Worm (Caenorhabditis elegans) whole organism, L4 larva: ENCODE results near the gene K03B4.1.

Experiments
- D1046.2 ChIP-seq: fragments of 200-800 bp; sonication (Bioruptor generic); IDR thresholded peaks from 2 replicates; pipeline ENCODE4 v1.3.6; 2022; ENCODE audit warnings: missing genetic modification characterization, missing compliant biosample characterization
- F44E2.7 ChIP-seq: fragments of 200-800 bp; sonication (Bioruptor generic); IDR thresholded peaks from 2 replicates; pipeline ENCODE4 v2.1.2; 2022; ENCODE audit warnings: missing genetic modification characterization, missing compliant biosample characterization
- ZK546.5 ChIP-seq, 2 experiments: sonication (generic microtip); optimal IDR thresholded peaks; 2 replicates each; lab custom pipeline; 2017; ENCODE audit warnings: missing biosample characterization in 2 of 2, missing genetic modification characterization in 2 of 2
- aha-1 ChIP-seq: fragments of 150-350 bp; peaks from one replicate; lab custom pipeline; 2014; ENCODE audit warnings: missing biosample characterization, missing genetic modification characterization
- ceh-28 ChIP-seq: fragments of 150-350 bp; optimal IDR thresholded peaks from 2 replicates; lab custom pipeline; 2014; ENCODE audit warnings: missing biosample characterization, missing genetic modification reagents, missing genetic modification characterization
- ces-1 ChIP-seq: fragments of 150-350 bp; sonication (generic microtip); optimal IDR thresholded peaks from 4 replicates; lab custom pipeline; 2014; ENCODE audit warnings: missing biosample characterization, missing genetic modification reagents, missing genetic modification characterization
- cey-2 ChIP-seq: sonication (generic microtip); optimal IDR thresholded peaks from 3 replicates; lab custom pipeline; 2017; ENCODE audit warnings: missing genetic modification characterization, mild to moderate bottlenecking, missing compliant biosample characterization, antibody characterized with exemption, borderline replicate concordance; ENCODE audit not compliant: insufficient read depth
- daf-12 ChIP-seq: fragments of 150-350 bp; optimal IDR thresholded peaks from 2 replicates; lab custom pipeline; 2014; ENCODE audit warnings: missing biosample characterization, missing genetic modification reagents, missing genetic modification characterization
- daf-16 ChIP-seq, 3 experiments: sonication (generic microtip); optimal IDR thresholded peaks; 2 replicates each; lab custom pipeline; 2016 to 2017; ENCODE audit warnings: missing genetic modification characterization in 3 of 3, missing genetic modification reagents in 3 of 3, mild to moderate bottlenecking in 2 of 3, missing compliant biosample characterization in 2 of 3, missing biosample characterization in 1 of 3, moderate library complexity in 1 of 3
- daf-19 ChIP-seq: fragments of 200-800 bp; sonication (Bioruptor generic); conservative IDR thresholded peaks from 2 replicates; pipeline ENCODE4 v1.3.6; 2022; ENCODE audit warnings: missing genetic modification characterization, missing compliant biosample characterization
- daf-8 ChIP-seq: fragments of 200-800 bp; sonication (Bioruptor generic); IDR thresholded peaks from 2 replicates; pipeline ENCODE4 v1.3.6; 2022; ENCODE audit warnings: missing genetic modification characterization, missing compliant biosample characterization
- dmd-9 ChIP-seq: fragments of 200-800 bp; sonication (Bioruptor generic); IDR thresholded peaks from 2 replicates; pipeline ENCODE4 v1.3.6; 2022; ENCODE audit warnings: missing genetic modification reagents, missing genetic modification characterization, missing compliant biosample characterization
- dpl-1 ChIP-seq: fragments of 150-350 bp; optimal IDR thresholded peaks from 2 replicates; lab custom pipeline; 2014; ENCODE audit warnings: missing biosample characterization, missing genetic modification reagents, missing genetic modification characterization
- duxl-1 ChIP-seq: sonication (generic microtip); optimal IDR thresholded peaks from 2 replicates; lab custom pipeline; 2016; ENCODE audit warnings: mild to moderate bottlenecking, missing genetic modification characterization, moderate library complexity, missing compliant biosample characterization; ENCODE audit not compliant: poor library complexity
- gei-8 ChIP-seq: fragments of 200-800 bp; sonication (Bioruptor generic); optimal IDR thresholded peaks from 2 replicates; lab custom pipeline; 2018; ENCODE audit warnings: mild to moderate bottlenecking, missing genetic modification characterization, missing compliant biosample characterization
- hlh-30 ChIP-seq: sonication (generic microtip); optimal IDR thresholded peaks from 2 replicates; lab custom pipeline; 2017; ENCODE audit warnings: antibody characterized with exemption, mild to moderate bottlenecking, missing genetic modification characterization, missing compliant biosample characterization; ENCODE audit not compliant: insufficient read depth
- hmg-1.1 ChIP-seq: fragments of 200-800 bp; sonication (Bioruptor generic); IDR thresholded peaks from 2 replicates; pipeline ENCODE4 v1.3.6; 2022; ENCODE audit warnings: missing genetic modification reagents, missing genetic modification characterization, missing compliant biosample characterization
- jun-1 ChIP-seq: fragments of 150-350 bp; optimal IDR thresholded peaks from 2 replicates; lab custom pipeline; 2014; ENCODE audit warnings: missing biosample characterization, missing genetic modification reagents, missing genetic modification characterization
- lim-7 ChIP-seq: fragments of 200-800 bp; sonication (Bioruptor generic); IDR thresholded peaks from 2 replicates; pipeline ENCODE4 v1.3.6; 2022; ENCODE audit warnings: missing genetic modification characterization, missing compliant biosample characterization
- lin-13 ChIP-seq: fragments of 150-350 bp; optimal IDR thresholded peaks from 2 replicates; lab custom pipeline; 2014; ENCODE audit warnings: missing biosample characterization, missing genetic modification reagents, missing genetic modification characterization
- lin-29 ChIP-seq: fragments of 200-800 bp; sonication (Bioruptor generic); IDR thresholded peaks from 2 replicates; pipeline ENCODE4 v1.3.6; 2022; ENCODE audit warnings: missing genetic modification reagents, missing genetic modification characterization, missing compliant biosample characterization
- lir-3 ChIP-seq: sonication (generic microtip); optimal IDR thresholded peaks from 2 replicates; lab custom pipeline; 2016; ENCODE audit warnings: mild to moderate bottlenecking, missing genetic modification characterization, missing compliant biosample characterization
- madf-5 ChIP-seq, 2 experiments: fragments of 200-800 bp; sonication (Bioruptor generic); IDR thresholded peaks; 2 replicates each; pipeline ENCODE4 v1.3.6; 2022; ENCODE audit warnings: missing compliant biosample characterization in 2 of 2, missing genetic modification characterization in 2 of 2
- mdl-1 ChIP-seq, 2 experiments: fragments of 150-350 bp in 1 of 2; sonication (generic microtip) in 1 of 2; optimal IDR thresholded peaks; 2 replicates each; lab custom pipeline; 2014 to 2017; ENCODE audit warnings: missing biosample characterization in 2 of 2, missing genetic modification characterization in 2 of 2
- mdt-29 ChIP-seq: fragments of 200-800 bp; sonication (Bioruptor generic); IDR thresholded peaks from 2 replicates; pipeline ENCODE4 v1.3.6; 2022; ENCODE audit warnings: missing genetic modification reagents, missing genetic modification characterization, missing compliant biosample characterization
- nhr-102 ChIP-seq: sonication (generic microtip); optimal IDR thresholded peaks from 2 replicates; lab custom pipeline; 2016; ENCODE audit warnings: mild to moderate bottlenecking, missing genetic modification characterization, moderate library complexity, missing compliant biosample characterization
- nhr-28 ChIP-seq: fragments of 150-350 bp; optimal IDR thresholded peaks from 2 replicates; lab custom pipeline; 2014; ENCODE audit warnings: missing biosample characterization, missing genetic modification characterization
- sdz-12 ChIP-seq: fragments of 200-800 bp; sonication (Bioruptor generic); optimal IDR thresholded peaks from 2 replicates; lab custom pipeline; 2018; ENCODE audit warnings: mild to moderate bottlenecking, missing genetic modification characterization, missing compliant biosample characterization
- set-16 ChIP-seq: fragments of 200-800 bp; sonication (Bioruptor generic); IDR thresholded peaks from 2 replicates; pipeline ENCODE4 v1.3.6; 2022; ENCODE audit warnings: missing genetic modification reagents, missing genetic modification characterization, missing compliant biosample characterization
- snpc-1.2 ChIP-seq: fragments of 200-800 bp; sonication (Bioruptor generic); IDR thresholded peaks from 2 replicates; pipeline ENCODE4 v1.3.6; 2022; ENCODE audit warnings: missing genetic modification reagents, missing genetic modification characterization, missing compliant biosample characterization
- snpc-4 ChIP-seq: fragments of 150-350 bp; optimal IDR thresholded peaks from 2 replicates; lab custom pipeline; 2014; ENCODE audit warnings: missing biosample characterization, missing genetic modification characterization
- spr-3 ChIP-seq: fragments of 200-800 bp; sonication (Bioruptor generic); optimal IDR thresholded peaks from 2 replicates; lab custom pipeline; 2018; ENCODE audit warnings: mild to moderate bottlenecking, missing genetic modification characterization, missing compliant biosample characterization
- unc-130 ChIP-seq: sonication (generic microtip); optimal IDR thresholded peaks from 2 replicates; lab custom pipeline; 2016; ENCODE audit warnings: missing genetic modification reagents, missing genetic modification characterization, missing compliant biosample characterization
- unc-39 ChIP-seq: sonication (generic microtip); optimal IDR thresholded peaks from 2 replicates; lab custom pipeline; 2017; ENCODE audit warnings: missing biosample characterization, missing genetic modification characterization
- vab-7 ChIP-seq: fragments of 200-800 bp; sonication (Bioruptor generic); IDR thresholded peaks from 2 replicates; pipeline ENCODE4 v1.3.6; 2022; ENCODE audit warnings: missing genetic modification reagents, missing genetic modification characterization, missing compliant biosample characterization
- zag-1 ChIP-seq: fragments of 150-350 bp; optimal IDR thresholded peaks from 2 replicates; lab custom pipeline; 2014; ENCODE audit warnings: missing biosample characterization, missing genetic modification characterization
- zip-11 ChIP-seq: fragments of 200-800 bp; sonication (Bioruptor generic); IDR thresholded peaks from 2 replicates; pipeline ENCODE4 v1.3.6; 2022; ENCODE audit warnings: missing genetic modification characterization, missing compliant biosample characterization
- ztf-11 ChIP-seq: fragments of 150-350 bp; optimal IDR thresholded peaks from 2 replicates; lab custom pipeline; 2014; ENCODE audit warnings: missing biosample characterization, missing genetic modification characterization

Gene K03B4.1

ce11 chrV:4698675-4699074 lies 9.5 kb downstream of the K03B4.1 start:
- no peak for TF ChIP-seq ces-1 (GFP tag; lab: Kevin White, UChicago)
- TF ChIP-seq hlh-30 (tag; lab: Kevin White, UChicago) = no peak
- TF ChIP-seq unc-39 (tag; lab: Kevin White, UChicago) = no peak
- no peak for TF ChIP-seq ZK546.5 (tag; optimal IDR thresholded peaks at IDR 0.05; lab: Kevin White, UChicago)
- TF ChIP-seq lim-7 (GFP tag; lab: Robert Waterston, UW) = no peak
- TF ChIP-seq ceh-28 (tag; lab: Kevin White, UChicago) = no peak
- no peak for TF ChIP-seq snpc-4
- TF ChIP-seq duxl-1 (tag; lab: Kevin White, UChicago) = no peak
- TF ChIP-seq nhr-28 (tag; lab: Kevin White, UChicago) = no peak
- no peak for TF ChIP-seq nhr-102 (tag; lab: Kevin White, UChicago)
- no peak for TF ChIP-seq ztf-11 (tag; lab: Kevin White, UChicago)

- TF ChIP-seq hmg-1.1 (GFP tag; lab: Robert Waterston, UW) (no peak), snpc-1.2 (GFP tag; lab: Robert Waterston, UW) (no peak), mdt-29 (GFP tag; lab: Robert Waterston, UW) (no peak), D1046.2 (GFP tag; lab: Robert Waterston, UW) (no peak), zip-11 (GFP tag; lab: Robert Waterston, UW) (no peak), dmd-9 (GFP tag; lab: Robert Waterston, UW) (no peak), unc-130 (GFP tag; lab: Kevin White, UChicago) (no peak), dpl-1 (GFP tag; lab: Kevin White, UChicago) (no peak), lin-29 (GFP tag; lab: Robert Waterston, UW) (no peak), jun-1 (tag; lab: Kevin White, UChicago) (no peak), F44E2.7 (GFP tag; lab: Robert Waterston, UW) (no peak), lim-7 (GFP tag; lab: Robert Waterston, UW) (no peak), aha-1 (tag; lab: Kevin White, UChicago) (no peak), mdl-1 (tag; optimal IDR thresholded peaks at IDR 0.05; lab: Kevin White, UChicago) (no peak)
- TF ChIP-seq, all 104 proteins: peak for 0
Observed at ce11 chrV:4700189-4700588, 11.1 kb downstream of the K03B4.1 start, which contains the start of gene ZC266.1. TSS of gene ZC266.1 (minus strand) at chrV:4700289.

ce11 chrV:4707646-4708045 lies 18.5 kb downstream of the K03B4.1 start:
- TF ChIP-seq vab-7 (GFP tag; lab: Robert Waterston, UW) = no peak
- TF ChIP-seq lin-13 (GFP tag; lab: Kevin White, UChicago) = no peak
- no peak for TF ChIP-seq daf-16 (GFP tag; optimal IDR thresholded peaks at IDR 0.05; lab: Kevin White, UChicago)
- TF ChIP-seq daf-16 (tag; optimal IDR thresholded peaks at IDR 0.05; lab: Kevin White, UChicago) = no peak
- no peak for TF ChIP-seq set-16 (GFP tag; lab: Robert Waterston, UW)
- TF ChIP-seq daf-8 = no peak

- TF ChIP-seq lir-3 (tag; lab: Kevin White, UChicago) = no peak
- no peak for TF ChIP-seq sdz-12 (GFP tag; lab: Kevin White, UChicago)
- no peak for TF ChIP-seq zag-1
- no peak for TF ChIP-seq hmg-1.1 (GFP tag; lab: Robert Waterston, UW)
- TF ChIP-seq unc-130 (GFP tag; lab: Kevin White, UChicago) = no peak
- TF ChIP-seq daf-19 (GFP tag; lab: Robert Waterston, UW) = no peak
- no peak for TF ChIP-seq gei-8 (GFP tag; lab: Kevin White, UChicago)
- no peak for TF ChIP-seq cey-2 (tag; lab: Kevin White, UChicago)
- no peak for TF ChIP-seq spr-3 (GFP tag; lab: Kevin White, UChicago)
- TF ChIP-seq madf-5 (GFP tag; IDR thresholded peaks at IDR 0.05; lab: Robert Waterston, UW) = no peak
- TF ChIP-seq daf-12 (tag; lab: Kevin White, UChicago) = no peak
Observed at ce11 chrV:4710464-4710863, 21.3 kb downstream of the K03B4.1 start, which contains the start of gene oac-24. TSS of gene oac-24 (plus strand) at chrV:4710764.
